Fruit fly (Drosophila melanogaster): ENCODE data around the gene unc-119.

unc-119 gene

dm6 chrX:7277038-7277437 lies 14.1 kb downstream of the unc-119 start:
- TF ChIP-seq foxo (GFP tag; optimal IDR thresholded peaks at IDR 0.05) (peak in 1 of 2 experiments; percentile 1), psq (GFP tag; optimal IDR thresholded peaks at IDR 0.05) (no peak), brk (GFP tag; optimal IDR thresholded peaks at IDR 0.05) (peak; percentile 21), CG9705 (GFP tag; optimal IDR thresholded peaks at IDR 0.05) (no peak), sv (GFP tag; optimal IDR thresholded peaks at IDR 0.05) (peak; percentile 28)

dm6 chrX:7271376-7272015 lies 19.6 kb downstream of the unc-119 start:
- TF ChIP-seq Dfd (GFP tag; optimal IDR thresholded peaks at IDR 0.05) (peak; percentile 99), pan (optimal IDR thresholded peaks at IDR 0.05) (peak; percentile 74), Sp1 (GFP tag; optimal IDR thresholded peaks at IDR 0.05) (no peak), br (GFP tag; optimal IDR thresholded peaks at IDR 0.05) (no peak), woc (GFP tag; optimal IDR thresholded peaks at IDR 0.05) (no peak), Hr78 (GFP tag; optimal IDR thresholded peaks at IDR 0.05) (no peak), psq (GFP tag; optimal IDR thresholded peaks at IDR 0.05) (no peak)

dm6 chrX:7266604-7267003 lies 24.5 kb downstream of the unc-119 start, which contains the start of gene CG1958:
TSS of gene CG1958 (plus strand) at chrX:7266904.
- TF ChIP-seq OdsH (GFP tag; optimal IDR thresholded peaks at IDR 0.05) (no peak), pan (optimal IDR thresholded peaks at IDR 0.05) (no peak), Dfd (GFP tag; optimal IDR thresholded peaks at IDR 0.05) (no peak), CG32264 (GFP tag; optimal IDR thresholded peaks at IDR 0.05) (no peak), psq (GFP tag; optimal IDR thresholded peaks at IDR 0.05) (no peak), Hr83 (GFP tag; optimal IDR thresholded peaks at IDR 0.05; ENCODE audit: poor library complexity, severe bottlenecking) (no peak), dl (GFP tag; optimal IDR thresholded peaks at IDR 0.05; ENCODE audit: insufficient read depth in 1 of 2, partially characterized antibody in 2 of 2) (no peak), rgr (GFP tag; optimal IDR thresholded peaks at IDR 0.05) (no peak), Hnf4 (GFP tag; optimal IDR thresholded peaks at IDR 0.05) (no peak), sage (GFP tag; optimal IDR thresholded peaks at IDR 0.05) (no peak), usp (GFP tag; optimal IDR thresholded peaks at IDR 0.05) (no peak), fru (GFP tag; optimal IDR thresholded peaks at IDR 0.05) (no peak), foxo (GFP tag; optimal IDR thresholded peaks at IDR 0.05) (no peak), h (GFP tag; optimal IDR thresholded peaks at IDR 0.05) (no peak), Rel (GFP tag; optimal IDR thresholded peaks at IDR 0.05) (no peak), Rel (tag; optimal IDR thresholded peaks at IDR 0.05) (no peak)

dm6 chrX:7255153-7255552 lies 35.9 kb downstream of the unc-119 start:
- no peak for TF ChIP-seq CG9705 (GFP tag; optimal IDR thresholded peaks at IDR 0.05)
- TF ChIP-seq HLH106 (tag; optimal IDR thresholded peaks at IDR 0.05): no peak
- no peak for TF ChIP-seq CrebA (GFP tag; optimal IDR thresholded peaks at IDR 0.05; ENCODE audit: borderline replicate concordance)
- no peak for TF ChIP-seq Hr83 (GFP tag; optimal IDR thresholded peaks at IDR 0.05; ENCODE audit: poor library complexity, severe bottlenecking)
- TF ChIP-seq Dif (GFP tag; optimal IDR thresholded peaks at IDR 0.05; ENCODE audit: partially characterized antibody): no peak
- TF ChIP-seq lola (GFP tag; optimal IDR thresholded peaks at IDR 0.05): no peak
- no peak for TF ChIP-seq jim (GFP tag; optimal IDR thresholded peaks at IDR 0.05)
- no peak for TF ChIP-seq brk (GFP tag; optimal IDR thresholded peaks at IDR 0.05)
- TF ChIP-seq OdsH (GFP tag; optimal IDR thresholded peaks at IDR 0.05): no peak
- no peak for TF ChIP-seq pan (optimal IDR thresholded peaks at IDR 0.05)
- TF ChIP-seq Myc (optimal IDR thresholded peaks at IDR 0.05): no peak
- TF ChIP-seq psq (GFP tag; optimal IDR thresholded peaks at IDR 0.05): no peak
- TF ChIP-seq N (GFP tag; optimal IDR thresholded peaks at IDR 0.05): no peak
- no peak for TF ChIP-seq Vsx2 (GFP tag; optimal IDR thresholded peaks at IDR 0.05; ENCODE audit: partially characterized antibody)
- TF ChIP-seq Sp1 (GFP tag; optimal IDR thresholded peaks at IDR 0.05): no peak
- no peak for TF ChIP-seq usp (GFP tag; optimal IDR thresholded peaks at IDR 0.05)

dm6 chrX:7252468-7252867 lies 38.6 kb downstream of the unc-119 start:
- TF ChIP-seq CG9705 (GFP tag; optimal IDR thresholded peaks at IDR 0.05): no peak
- TF ChIP-seq dmrt93B (GFP tag; optimal IDR thresholded peaks at IDR 0.05): no peak
- TF ChIP-seq lola (GFP tag; optimal IDR thresholded peaks at IDR 0.05): no peak
- TF ChIP-seq sv (GFP tag; optimal IDR thresholded peaks at IDR 0.05): no peak
- TF ChIP-seq Vsx2 (GFP tag; optimal IDR thresholded peaks at IDR 0.05; ENCODE audit: partially characterized antibody): no peak
- no peak for TF ChIP-seq CG32264 (GFP tag; optimal IDR thresholded peaks at IDR 0.05)
- TF ChIP-seq N (GFP tag; optimal IDR thresholded peaks at IDR 0.05): no peak
- TF ChIP-seq jim (GFP tag; optimal IDR thresholded peaks at IDR 0.05): no peak
- TF ChIP-seq CrebA (GFP tag; optimal IDR thresholded peaks at IDR 0.05; ENCODE audit: borderline replicate concordance): no peak
- no peak for TF ChIP-seq woc (GFP tag; optimal IDR thresholded peaks at IDR 0.05)
- no peak for TF ChIP-seq pan (optimal IDR thresholded peaks at IDR 0.05)
- TF ChIP-seq dl (GFP tag; optimal IDR thresholded peaks at IDR 0.05; ENCODE audit: insufficient read depth in 1 of 2, partially characterized antibody in 2 of 2): no peak
- no peak for TF ChIP-seq Dif (GFP tag; optimal IDR thresholded peaks at IDR 0.05; ENCODE audit: partially characterized antibody)
- no peak for TF ChIP-seq foxo (GFP tag; optimal IDR thresholded peaks at IDR 0.05)
- no peak for TF ChIP-seq Rel (GFP tag; optimal IDR thresholded peaks at IDR 0.05)
- TF ChIP-seq Rel (tag; optimal IDR thresholded peaks at IDR 0.05): no peak

Data from whole organism, wandering third instar larva.